Fruit fly (Drosophila melanogaster) whole organism, embryonic: Measurements from ENCODE around the gene RpLP1.

Experiments
- Ada2b ChIP-seq: fragments of 200-800 bp; sonication (Bioruptor generic); IDR thresholded peaks from 2 replicates; pipeline ENCODE4 v1.3.6; 2022; ENCODE audit warnings: missing biosample characterization, missing genetic modification characterization
- Asciz ChIP-seq: fragments of 200-800 bp; sonication (Bioruptor generic); optimal IDR thresholded peaks from 2 replicates; lab custom pipeline; 2017; ENCODE audit warnings: missing biosample characterization, mild to moderate bottlenecking, missing genetic modification characterization, missing genetic modification reagents
- Atf6 ChIP-seq: fragments of 200-800 bp; sonication (Bioruptor generic); IDR thresholded peaks from 2 replicates; pipeline ENCODE4 v1.3.6; 2022; ENCODE audit warnings: missing biosample characterization, missing genetic modification characterization
- Bgb ChIP-seq: fragments of 200-800 bp; sonication (Bioruptor generic); IDR thresholded peaks from 2 replicates; pipeline ENCODE4 v1.3.6; 2022; ENCODE audit warnings: missing biosample characterization, missing genetic modification characterization; ENCODE audit not compliant: partially characterized antibody
- Bteb2 ChIP-seq: fragments of 200-800 bp; sonication (Bioruptor generic); optimal IDR thresholded peaks from 2 replicates; lab custom pipeline; 2016; ENCODE audit warnings: missing biosample characterization, missing genetic modification characterization
- CG11695 ChIP-seq: fragments of 200-800 bp; sonication (Bioruptor generic); IDR thresholded peaks from 3 replicates; pipeline ENCODE4 v1.3.6; 2022; ENCODE audit warnings: missing biosample characterization, missing genetic modification characterization
- CG14050 ChIP-seq: fragments of 200-800 bp; sonication (Bioruptor generic); IDR thresholded peaks from 3 replicates; pipeline ENCODE4 v1.3.6; 2022; ENCODE audit warnings: missing biosample characterization, missing genetic modification characterization
- CG14710 ChIP-seq: fragments of 200-800 bp; sonication (Bioruptor generic); optimal IDR thresholded peaks from 3 replicates; lab custom pipeline; 2019; ENCODE audit warnings: missing biosample characterization, mild to moderate bottlenecking, missing genetic modification characterization, moderate library complexity
- CG14965 ChIP-seq: fragments of 200-800 bp; sonication (Bioruptor generic); optimal IDR thresholded peaks from 2 replicates; lab custom pipeline; 2016; ENCODE audit warnings: missing biosample characterization, missing genetic modification characterization, borderline replicate concordance
- CG15073 ChIP-seq: fragments of 200-800 bp; sonication (Bioruptor generic); optimal IDR thresholded peaks from 2 replicates; lab custom pipeline; 2016; ENCODE audit warnings: missing biosample characterization, missing genetic modification characterization
- CG15696 ChIP-seq: fragments of 200-800 bp; sonication (Bioruptor generic); optimal IDR thresholded peaks from 2 replicates; lab custom pipeline; 2019; ENCODE audit warnings: missing biosample characterization, mild to moderate bottlenecking, missing genetic modification characterization, moderate library complexity
- CG17328 ChIP-seq: fragments of 200-800 bp; sonication (Bioruptor generic); IDR thresholded peaks from 2 replicates; pipeline ENCODE4 v1.3.6; 2022; ENCODE audit warnings: missing biosample characterization, missing genetic modification characterization
- CG17802 ChIP-seq: fragments of 200-800 bp; sonication (Bioruptor generic); optimal IDR thresholded peaks from 2 replicates; lab custom pipeline; 2018; ENCODE audit warnings: missing biosample characterization, mild to moderate bottlenecking, missing genetic modification characterization, moderate library complexity
- CG2116 ChIP-seq: fragments of 200-800 bp; sonication (Bioruptor generic); optimal IDR thresholded peaks from 3 replicates; lab custom pipeline; 2018; ENCODE audit warnings: missing biosample characterization, mild to moderate bottlenecking, missing genetic modification characterization
- CG2712 ChIP-seq: fragments of 200-800 bp; optimal IDR thresholded peaks from 3 replicates; lab custom pipeline; 2019; ENCODE audit warnings: missing biosample characterization, mild to moderate bottlenecking, missing genetic modification characterization, moderate library complexity
- CG33557 ChIP-seq: fragments of 200-800 bp; sonication (Bioruptor generic); optimal IDR thresholded peaks from 2 replicates; lab custom pipeline; 2019; ENCODE audit warnings: missing biosample characterization, mild to moderate bottlenecking, missing genetic modification characterization, moderate library complexity
- CG3407 ChIP-seq: fragments of 200-800 bp; sonication (Bioruptor generic); optimal IDR thresholded peaks from 2 replicates; lab custom pipeline; 2018; ENCODE audit warnings: missing biosample characterization, mild to moderate bottlenecking, missing genetic modification characterization
- CG3995 ChIP-seq: fragments of 200-800 bp; sonication (Bioruptor generic); optimal IDR thresholded peaks from 3 replicates; lab custom pipeline; 2016; ENCODE audit warnings: missing biosample characterization, missing genetic modification characterization
- CG6683 ChIP-seq: fragments of 200-800 bp; sonication (Bioruptor generic); optimal IDR thresholded peaks from 2 replicates; lab custom pipeline; 2017; ENCODE audit warnings: missing biosample characterization, mild to moderate bottlenecking, missing genetic modification characterization, missing genetic modification reagents
- CG7963 ChIP-seq: fragments of 200-800 bp; sonication (Bioruptor generic); IDR thresholded peaks from 3 replicates; pipeline ENCODE4 v1.3.6; 2022; ENCODE audit warnings: missing biosample characterization, missing genetic modification characterization; ENCODE audit not compliant: partially characterized antibody
- CG7987 ChIP-seq: fragments of 200-800 bp; sonication (Bioruptor generic); optimal IDR thresholded peaks from 2 replicates; lab custom pipeline; 2018; ENCODE audit warnings: missing biosample characterization, mild to moderate bottlenecking, missing genetic modification characterization, moderate library complexity
- CG8281 ChIP-seq: fragments of 200-800 bp; sonication (Bioruptor generic); optimal IDR thresholded peaks from 2 replicates; lab custom pipeline; 2018; ENCODE audit warnings: missing biosample characterization, mild to moderate bottlenecking, missing genetic modification characterization, moderate library complexity
- CG9215 ChIP-seq: fragments of 200-800 bp; sonication (Bioruptor generic); IDR thresholded peaks from 2 replicates; pipeline ENCODE4 v1.3.6; 2022; ENCODE audit warnings: missing biosample characterization, missing genetic modification characterization
- CG9876 ChIP-seq: fragments of 200-800 bp; sonication (Bioruptor generic); optimal IDR thresholded peaks from 2 replicates; lab custom pipeline; 2016; ENCODE audit warnings: missing biosample characterization, missing genetic modification characterization
- CHES-1-like ChIP-seq: fragments of 200-800 bp; sonication (Bioruptor generic); optimal IDR thresholded peaks from 2 replicates; lab custom pipeline; 2016; ENCODE audit warnings: missing biosample characterization, missing genetic modification characterization
- D ChIP-seq, 2 experiments: fragments of 200-800 bp in 1 of 2; fragments of >200 bp in 1 of 2; sonication (Bioruptor generic) in 1 of 2; optimal IDR thresholded peaks; 2 replicates in 1 of 2; 3 replicates in 1 of 2; lab custom pipeline; 2017; ENCODE audit warnings: mild to moderate bottlenecking in 1 of 2, missing biosample characterization in 1 of 2, missing genetic modification characterization in 1 of 2, missing genetic modification reagents in 1 of 2
- Doc2 ChIP-seq: fragments of 200-800 bp; sonication (Bioruptor generic); IDR thresholded peaks from 2 replicates; pipeline ENCODE4 v1.3.6; 2022; ENCODE audit warnings: missing biosample characterization, missing genetic modification characterization
- Ets65A ChIP-seq: fragments of 200-800 bp; sonication (Bioruptor generic); peaks from one replicate; lab custom pipeline; 2016; ENCODE audit warnings: missing biosample characterization, missing genetic modification characterization
- Hmr ChIP-seq: fragments of 200-800 bp; sonication (Bioruptor generic); optimal IDR thresholded peaks from 3 replicates; lab custom pipeline; 2017; ENCODE audit warnings: mild to moderate bottlenecking, missing biosample characterization, missing genetic modification reagents, missing genetic modification characterization
- MBD-R2 ChIP-seq: fragments of 200-800 bp; sonication (Bioruptor generic); IDR thresholded peaks from 2 replicates; pipeline ENCODE4 v1.3.6; 2022; ENCODE audit warnings: missing biosample characterization, missing genetic modification characterization
- Meics ChIP-seq: fragments of 200-800 bp; sonication (Bioruptor generic); optimal IDR thresholded peaks from 2 replicates; lab custom pipeline; 2017; ENCODE audit warnings: missing biosample characterization, mild to moderate bottlenecking, missing genetic modification characterization
- Oli ChIP-seq: fragments of 200-800 bp; sonication (Bioruptor generic); optimal IDR thresholded peaks from 2 replicates; lab custom pipeline; 2018; ENCODE audit warnings: missing biosample characterization, mild to moderate bottlenecking, missing genetic modification characterization, moderate library complexity
- Optix ChIP-seq: fragments of 200-800 bp; sonication (Bioruptor generic); IDR thresholded peaks from 3 replicates; pipeline ENCODE4 v1.3.6; 2022; ENCODE audit warnings: missing biosample characterization, missing genetic modification characterization
- Sry-δ ChIP-seq: fragments of 200-800 bp; sonication (Bioruptor generic); optimal IDR thresholded peaks from 2 replicates; lab custom pipeline; 2016; ENCODE audit warnings: missing biosample characterization, missing genetic modification characterization
- btn ChIP-seq: fragments of 200-800 bp; sonication (Bioruptor generic); optimal IDR thresholded peaks from 2 replicates; lab custom pipeline; 2016; ENCODE audit warnings: missing biosample characterization, missing genetic modification characterization
- crol ChIP-seq: fragments of 200-800 bp; sonication (Bioruptor generic); IDR thresholded peaks from 2 replicates; pipeline ENCODE4 v1.3.6; 2022; ENCODE audit warnings: missing biosample characterization, missing genetic modification characterization
- eve ChIP-seq, 2 experiments: fragments of >200 bp; optimal IDR thresholded peaks; 2 replicates each; lab custom pipeline; 2017; ENCODE audit warnings: missing biosample characterization in 2 of 2, missing genetic modification characterization in 2 of 2
- gt ChIP-seq: fragments of 200-800 bp; sonication (Bioruptor generic); IDR thresholded peaks from 2 replicates; pipeline ENCODE4 v1.3.6; 2022; ENCODE audit warnings: missing biosample characterization, missing genetic modification characterization
- lab ChIP-seq: fragments of 200-800 bp; sonication (Bioruptor generic); optimal IDR thresholded peaks from 3 replicates; lab custom pipeline; 2017; ENCODE audit warnings: missing biosample characterization, missing genetic modification characterization, mild to moderate bottlenecking, moderate library complexity, missing genetic modification reagents
- odd ChIP-seq: fragments of 200-800 bp; sonication (Bioruptor generic); optimal IDR thresholded peaks from 2 replicates; lab custom pipeline; 2017; ENCODE audit warnings: missing biosample characterization, mild to moderate bottlenecking, missing genetic modification characterization
- pita ChIP-seq: fragments of 200-800 bp; sonication (Bioruptor generic); optimal IDR thresholded peaks from 2 replicates; lab custom pipeline; 2017; ENCODE audit warnings: missing biosample characterization, mild to moderate bottlenecking, missing genetic modification characterization
- ro ChIP-seq: fragments of 200-800 bp; sonication (Bioruptor generic); IDR thresholded peaks from 2 replicates; pipeline ENCODE4 v1.3.6; 2022; ENCODE audit warnings: missing biosample characterization, missing genetic modification characterization
- slp2 ChIP-seq: fragments of 200-800 bp; sonication (Bioruptor generic); optimal IDR thresholded peaks from 2 replicates; lab custom pipeline; 2016; ENCODE audit warnings: missing biosample characterization, missing genetic modification characterization
- so ChIP-seq: fragments of 200-800 bp; sonication (Bioruptor generic); IDR thresholded peaks from 3 replicates; pipeline ENCODE4 v1.3.6; 2022; ENCODE audit warnings: missing biosample characterization, missing genetic modification characterization
- stwl ChIP-seq: fragments of 200-800 bp; sonication (Bioruptor generic); optimal IDR thresholded peaks from 3 replicates; lab custom pipeline; 2018; ENCODE audit warnings: missing biosample characterization, mild to moderate bottlenecking, missing genetic modification characterization, moderate library complexity
- tgo ChIP-seq: fragments of 200-800 bp; sonication (Bioruptor generic); IDR thresholded peaks from 3 replicates; pipeline ENCODE4 v1.3.6; 2022; ENCODE audit warnings: missing biosample characterization, missing genetic modification characterization
- tin ChIP-seq: fragments of 200-800 bp; sonication (Bioruptor generic); optimal IDR thresholded peaks from 3 replicates; lab custom pipeline; 2016; ENCODE audit warnings: missing biosample characterization, missing genetic modification characterization
- vfl ChIP-seq: fragments of 200-800 bp; sonication (Bioruptor generic); optimal IDR thresholded peaks from 2 replicates; lab custom pipeline; 2016; ENCODE audit warnings: missing biosample characterization, missing genetic modification characterization

The RpLP1 gene

dm6 chr2L:429680-430484 lies 10.1 kb downstream of the RpLP1 start (continued):
- TF ChIP-seq stwl (tag; lab: Kevin White, UChicago) (no peak), CG15073 (no peak), gt (GFP tag; lab: Robert Waterston, UW) (0 out of 2 replicates have a peak, but pooled peaks have one; percentile 23), CG15696 (peak; percentile 27), Sry-δ (GFP tag; lab: Kevin White, UChicago) (no peak), CG3995 (no peak), Atf6 (GFP tag; lab: Robert Waterston, UW) (no peak), eve (GFP tag; optimal IDR thresholded peaks at IDR 0.05; lab: Kevin White, UChicago) (no peak), MBD-R2 (GFP tag; lab: Robert Waterston, UW) (0 out of 2 replicates have a peak, but pooled peaks have one; percentile 12), vfl (peak; percentile 59), CG6683 (GFP tag; lab: Kevin White, UChicago) (no peak), Meics (GFP tag; lab: Kevin White, UChicago) (peak; percentile 39), Ets65A (GFP tag; lab: Kevin White, UChicago) (peak; percentile 97), ro (GFP tag; lab: Robert Waterston, UW) (no peak), CG2712 (tag; lab: Kevin White, UChicago) (peak; percentile 80), pita (GFP tag; lab: Kevin White, UChicago) (no peak), so (no peak), odd (no peak), CG9215 (GFP tag; lab: Robert Waterston, UW) (peak; percentile 66), Asciz (GFP tag; lab: Kevin White, UChicago) (no peak), CG7987 (GFP tag; lab: Kevin White, UChicago) (no peak), CG9876 (GFP tag; lab: Kevin White, UChicago) (peak; percentile 26), Bgb (GFP tag; lab: Robert Waterston, UW) (no peak), btn (GFP tag; lab: Kevin White, UChicago) (no peak), tgo (GFP tag; lab: Robert Waterston, UW) (peak; percentile 30; the same call in 1 of the 3 replicates), CG14050 (GFP tag; lab: Robert Waterston, UW) (no peak), Hmr (GFP tag; lab: Kevin White, UChicago) (peak; percentile 36), CG14710 (tag; lab: Kevin White, UChicago) (peak; percentile 48), CG17328 (GFP tag; lab: Robert Waterston, UW) (peak; percentile 55), lab (peak; percentile 66), crol (GFP tag; lab: Robert Waterston, UW) (peak; percentile 86), CG33557 (GFP tag; lab: Kevin White, UChicago) (peak; percentile 49), Optix (GFP tag; lab: Robert Waterston, UW) (no peak), CG2116 (GFP tag; lab: Kevin White, UChicago) (no peak), D (optimal IDR thresholded peaks at IDR 0.05; lab: Kevin White, UChicago) (no peak), D (GFP tag; optimal IDR thresholded peaks at IDR 0.05; lab: Kevin White, UChicago) (peak; percentile 12), slp2 (peak; percentile 20), CHES-1-like (GFP tag; lab: Kevin White, UChicago) (peak; percentile 35), CG8281 (tag; lab: Kevin White, UChicago) (no peak), CG3407 (peak; percentile 2), CG14965 (no peak), Ada2b (GFP tag; lab: Robert Waterston, UW) (peak; percentile 35; the same call in 1 of the 2 replicates), tin (GFP tag; lab: Kevin White, UChicago) (peak; percentile 44), Bteb2 (GFP tag; lab: Kevin White, UChicago) (peak; percentile 23), Doc2 (GFP tag; lab: Robert Waterston, UW) (no peak), Oli (tag; lab: Kevin White, UChicago) (peak; percentile 8), CG7963 (GFP tag; lab: Robert Waterston, UW) (no peak), CG17802 (tag; lab: Kevin White, UChicago) (peak; percentile 14), CG11695 (no peak)
